Worm (Caenorhabditis elegans) whole organism, L1 larva: Measurements from ENCODE around the gene teg-1.

Experiments
- C04F5.9 ChIP-seq: sonication (generic microtip); optimal IDR thresholded peaks from 2 replicates; lab custom pipeline; 2016; ENCODE audit warnings: missing genetic modification characterization, missing compliant biosample characterization
- C34B4.2 ChIP-seq: sonication (generic microtip); optimal IDR thresholded peaks from 2 replicates; lab custom pipeline; 2017; ENCODE audit warnings: mild to moderate bottlenecking, missing genetic modification characterization, missing compliant biosample characterization
- F16B12.6 ChIP-seq: fragments of 150-350 bp; optimal IDR thresholded peaks from 2 replicates; lab custom pipeline; 2014; ENCODE audit warnings: missing biosample characterization, missing genetic modification characterization
- Y116A8C.19 ChIP-seq: sonication (generic microtip); optimal IDR thresholded peaks from 2 replicates; lab custom pipeline; 2016; ENCODE audit warnings: missing compliant biosample characterization, missing genetic modification characterization, borderline replicate concordance
- aha-1 ChIP-seq: fragments of 150-350 bp; optimal IDR thresholded peaks from 2 replicates; lab custom pipeline; 2014; ENCODE audit warnings: missing biosample characterization, missing genetic modification characterization
- alr-1 ChIP-seq: fragments of 200-800 bp; sonication (Bioruptor generic); optimal IDR thresholded peaks from 2 replicates; lab custom pipeline; 2018; ENCODE audit warnings: borderline replicate concordance, mild to moderate bottlenecking, missing genetic modification characterization, missing compliant biosample characterization
- ama-1 ChIP-seq: fragments of 150-350 bp; optimal IDR thresholded peaks from 2 replicates; lab custom pipeline; 2014
- blmp-1 ChIP-seq: fragments of 150-350 bp; optimal IDR thresholded peaks from 2 replicates; lab custom pipeline; 2014; ENCODE audit warnings: missing biosample characterization, missing genetic modification characterization
- ceh-8 ChIP-seq: fragments of 200-800 bp; sonication (Bioruptor generic); optimal IDR thresholded peaks from 2 replicates; lab custom pipeline; 2018; ENCODE audit warnings: mild to moderate bottlenecking, missing genetic modification characterization, moderate library complexity, missing compliant biosample characterization
- ceh-82 ChIP-seq, 3 experiments: fragments of 150-350 bp in 1 of 3; sonication (generic microtip) in 2 of 3; optimal IDR thresholded peaks; 2 replicates each; lab custom pipeline; 2014 to 2017; ENCODE audit warnings: missing biosample characterization in 3 of 3, missing genetic modification characterization in 3 of 3
- ceh-88 ChIP-seq: fragments of 200-800 bp; sonication (Bioruptor generic); IDR thresholded peaks from 2 replicates; pipeline ENCODE4 v1.3.6; 2022; ENCODE audit warnings: missing genetic modification characterization, missing compliant biosample characterization
- ceh-90 ChIP-seq: sonication (generic microtip); optimal IDR thresholded peaks from 2 replicates; lab custom pipeline; 2016; ENCODE audit warnings: missing genetic modification characterization, missing compliant biosample characterization
- dsc-1 ChIP-seq: sonication (generic microtip); optimal IDR thresholded peaks from 2 replicates; lab custom pipeline; 2016; ENCODE audit warnings: mild to moderate bottlenecking, missing genetic modification characterization, missing compliant biosample characterization
- egl-13 ChIP-seq: sonication (generic microtip); optimal IDR thresholded peaks from 2 replicates; lab custom pipeline; 2016; ENCODE audit warnings: missing genotype, missing genetic modification reagents, missing genetic modification characterization, missing compliant biosample characterization
- egl-27 ChIP-seq, 2 experiments: fragments of 150-350 bp in 1 of 2; sonication (generic microtip); optimal IDR thresholded peaks; 3 replicates each; lab custom pipeline; 2017 to 2018; ENCODE audit warnings: missing biosample characterization in 2 of 2, missing genetic modification characterization in 2 of 2, missing genetic modification reagents in 2 of 2
- elt-2 ChIP-seq: sonication (generic microtip); optimal IDR thresholded peaks from 2 replicates; lab custom pipeline; 2016; ENCODE audit warnings: missing genetic modification characterization, mild to moderate bottlenecking, inconsistent platforms, missing compliant biosample characterization, missing genetic modification reagents
- ets-5 ChIP-seq: fragments of 200-800 bp; sonication (Bioruptor generic); IDR thresholded peaks from 2 replicates; pipeline ENCODE4 v1.3.6; 2022; ENCODE audit warnings: missing genetic modification characterization, missing compliant biosample characterization
- fkh-10 ChIP-seq: sonication (generic microtip); optimal IDR thresholded peaks from 2 replicates; lab custom pipeline; 2017; ENCODE audit warnings: missing biosample characterization, missing genetic modification reagents, missing genetic modification characterization
- fkh-8 ChIP-seq: sonication (generic microtip); optimal IDR thresholded peaks from 2 replicates; lab custom pipeline; 2016; ENCODE audit warnings: mild to moderate bottlenecking, missing genetic modification characterization, missing compliant biosample characterization
- hlh-4 ChIP-seq: sonication (generic microtip); optimal IDR thresholded peaks from 2 replicates; lab custom pipeline; 2016; ENCODE audit warnings: mild to moderate bottlenecking, missing genetic modification characterization, missing compliant biosample characterization
- irx-1 ChIP-seq: sonication (generic microtip); optimal IDR thresholded peaks from 2 replicates; lab custom pipeline; 2016; ENCODE audit warnings: missing genetic modification characterization, missing compliant biosample characterization
- isw-1 ChIP-seq: fragments of 200-800 bp; sonication (Bioruptor generic); IDR thresholded peaks from 2 replicates; pipeline ENCODE4 v1.3.6; 2022; ENCODE audit warnings: missing genetic modification characterization, missing compliant biosample characterization
- jun-1 ChIP-seq: fragments of 150-350 bp; optimal IDR thresholded peaks from 2 replicates; lab custom pipeline; 2014; ENCODE audit warnings: missing biosample characterization, missing genetic modification reagents, missing genetic modification characterization
- lin-13 ChIP-seq: fragments of 150-350 bp; optimal IDR thresholded peaks from 2 replicates; lab custom pipeline; 2014; ENCODE audit warnings: missing biosample characterization, missing genetic modification reagents, missing genetic modification characterization
- lin-15B ChIP-seq: fragments of 150-350 bp; sonication (generic microtip); optimal IDR thresholded peaks from 3 replicates; lab custom pipeline; 2014; ENCODE audit warnings: missing biosample characterization, missing genetic modification characterization
- lin-35 ChIP-seq, 2 experiments: fragments of 150-350 bp; optimal IDR thresholded peaks; 2 replicates each; lab custom pipeline; 2014; ENCODE audit warnings: missing biosample characterization in 2 of 2, missing genetic modification characterization in 2 of 2, missing genetic modification reagents in 2 of 2
- lsy-2 ChIP-seq, 2 experiments: fragments of 150-350 bp; optimal IDR thresholded peaks; 2 replicates each; lab custom pipeline; 2014; ENCODE audit warnings: missing biosample characterization in 2 of 2, missing genetic modification characterization in 2 of 2
- mab-9 ChIP-seq: fragments of 200-800 bp; sonication (Bioruptor generic); IDR thresholded peaks from 2 replicates; pipeline ENCODE4 v1.3.6; 2022; ENCODE audit warnings: missing genetic modification reagents, missing genetic modification characterization, missing compliant biosample characterization
- mep-1 ChIP-seq: fragments of 150-350 bp; optimal IDR thresholded peaks from 2 replicates; lab custom pipeline; 2014; ENCODE audit warnings: missing biosample characterization, missing genetic modification characterization
- nhr-11 ChIP-seq: fragments of 150-350 bp; optimal IDR thresholded peaks from 2 replicates; lab custom pipeline; 2014; ENCODE audit warnings: missing biosample characterization, missing genetic modification characterization
- nhr-20 ChIP-seq: sonication (generic microtip); optimal IDR thresholded peaks from 2 replicates; lab custom pipeline; 2016; ENCODE audit warnings: mild to moderate bottlenecking, missing genetic modification characterization, missing compliant biosample characterization
- nhr-28 ChIP-seq: fragments of 150-350 bp; optimal IDR thresholded peaks from 2 replicates; lab custom pipeline; 2014; ENCODE audit warnings: missing biosample characterization, missing genetic modification characterization
- nhr-47 ChIP-seq: sonication (generic microtip); optimal IDR thresholded peaks from 2 replicates; lab custom pipeline; 2016; ENCODE audit warnings: mild to moderate bottlenecking, missing genetic modification characterization, moderate library complexity, missing compliant biosample characterization
- nhr-71 ChIP-seq: sonication (generic microtip); optimal IDR thresholded peaks from 2 replicates; lab custom pipeline; 2016; ENCODE audit warnings: mild to moderate bottlenecking, missing genetic modification characterization, moderate library complexity, missing compliant biosample characterization
- nhr-85 ChIP-seq: sonication (generic microtip); peaks from one replicate; lab custom pipeline; 2016; ENCODE audit warnings: missing genetic modification characterization, inconsistent platforms, missing compliant biosample characterization
- pax-3 ChIP-seq: fragments of 200-800 bp; sonication (Bioruptor generic); optimal IDR thresholded peaks from 2 replicates; lab custom pipeline; 2018; ENCODE audit warnings: mild to moderate bottlenecking, missing genetic modification characterization, moderate library complexity, missing compliant biosample characterization
- pqm-1 ChIP-seq: sonication (generic microtip); optimal IDR thresholded peaks from 3 replicates; lab custom pipeline; 2017; ENCODE audit warnings: missing biosample characterization, missing genetic modification characterization
- snu-23 ChIP-seq: sonication (generic microtip); optimal IDR thresholded peaks from 2 replicates; lab custom pipeline; 2016; ENCODE audit warnings: missing genetic modification characterization, missing compliant biosample characterization
- sptf-1 ChIP-seq: fragments of 150-350 bp; optimal IDR thresholded peaks from 2 replicates; lab custom pipeline; 2014; ENCODE audit warnings: missing biosample characterization, missing genetic modification characterization
- sup-37 ChIP-seq: fragments of 200-800 bp; sonication (Bioruptor generic); optimal IDR thresholded peaks from 2 replicates; lab custom pipeline; 2018; ENCODE audit warnings: mild to moderate bottlenecking, missing genetic modification characterization, missing compliant biosample characterization
- swsn-7 ChIP-seq: sonication (generic microtip); optimal IDR thresholded peaks from 2 replicates; lab custom pipeline; 2016; ENCODE audit warnings: missing genetic modification characterization, missing compliant biosample characterization
- unc-130 ChIP-seq: fragments of 150-350 bp; optimal IDR thresholded peaks from 2 replicates; lab custom pipeline; 2017; ENCODE audit warnings: missing biosample characterization, missing genetic modification characterization, inconsistent platforms
- unc-30 ChIP-seq: sonication (generic microtip); optimal IDR thresholded peaks from 2 replicates; lab custom pipeline; 2017; ENCODE audit warnings: missing biosample characterization, missing genetic modification characterization
- unc-62 ChIP-seq: fragments of 150-350 bp; optimal IDR thresholded peaks from 2 replicates; lab custom pipeline; 2014; ENCODE audit warnings: missing biosample characterization, missing genetic modification reagents, missing genetic modification characterization
- unc-86 ChIP-seq: sonication (generic microtip); optimal IDR thresholded peaks from 2 replicates; lab custom pipeline; 2016; ENCODE audit warnings: missing genetic modification characterization, missing compliant biosample characterization
- unc-98 ChIP-seq: fragments of 200-800 bp; sonication (Bioruptor generic); IDR thresholded peaks from 2 replicates; pipeline ENCODE4 v1.3.6; 2022; ENCODE audit warnings: missing genetic modification characterization, missing compliant biosample characterization
- vab-15 ChIP-seq: sonication (generic microtip); optimal IDR thresholded peaks from 2 replicates; lab custom pipeline; 2017; ENCODE audit warnings: missing genotype, mild to moderate bottlenecking, missing genetic modification characterization, missing compliant biosample characterization
- zag-1 ChIP-seq: fragments of 150-350 bp; optimal IDR thresholded peaks from 2 replicates; lab custom pipeline; 2014; ENCODE audit warnings: missing biosample characterization, missing genetic modification characterization
- ztf-4 ChIP-seq: fragments of 150-350 bp; optimal IDR thresholded peaks from 2 replicates; lab custom pipeline; 2014; ENCODE audit warnings: missing biosample characterization, missing genetic modification characterization

teg-1 gene

ce11 chrIII:11290554-11290953 is 27.5 kb downstream of the teg-1 start, which contains the start of the genes gly-9, mib-1 and smc-3 (continued):
- TF ChIP-seq mab-9 (GFP tag; lab: Robert Waterston, UW) = peak; percentile 73
- no peak for TF ChIP-seq fkh-10 (GFP tag; lab: Kevin White, UChicago)
- peak; percentile 73 for TF ChIP-seq unc-86 (tag; lab: Kevin White, UChicago)
- peak; percentile 57 for TF ChIP-seq F16B12.6 (tag; lab: Kevin White, UChicago)
- TF ChIP-seq hlh-4 (tag; lab: Kevin White, UChicago) = peak; percentile 33
- peak; percentile 89 for TF ChIP-seq dsc-1
- no peak for TF ChIP-seq jun-1
- peak; percentile 90 for TF ChIP-seq nhr-71
- TF ChIP-seq swsn-7 (tag; lab: Kevin White, UChicago) = peak; percentile 81
- TF ChIP-seq C34B4.2 (tag; lab: Kevin White, UChicago) = no peak
- peak; percentile 95 for TF ChIP-seq ceh-90
- TF ChIP-seq ceh-8 (GFP tag; lab: Kevin White, UChicago) = peak; percentile 29
- TF ChIP-seq pqm-1 (tag; lab: Kevin White, UChicago) = no peak
- no peak for TF ChIP-seq aha-1 (tag; lab: Kevin White, UChicago)
- TF ChIP-seq snu-23 (GFP tag; lab: Kevin White, UChicago) = peak; percentile 87
- no peak for TF ChIP-seq unc-130
- TF ChIP-seq lin-35 (GFP tag; optimal IDR thresholded peaks at IDR 0.05; lab: Kevin White, UChicago) = peak; percentile 90 to 91
- TF ChIP-seq alr-1 (tag; lab: Kevin White, UChicago) = no peak
- TF ChIP-seq irx-1 (tag; lab: Kevin White, UChicago) = peak; percentile 90
- peak; percentile 84 for TF ChIP-seq mep-1
- no peak for TF ChIP-seq unc-62 (GFP tag; lab: Kevin White, UChicago)
- peak; percentile 45 for TF ChIP-seq elt-2 (tag; lab: Kevin White, UChicago)
- no peak for TF ChIP-seq egl-27 (tag; optimal IDR thresholded peaks at IDR 0.05; lab: Kevin White, UChicago)
- TF ChIP-seq unc-98 (GFP tag; lab: Robert Waterston, UW) = peak; percentile 85
- peak; percentile 70 for TF ChIP-seq lin-15B (tag; lab: Kevin White, UChicago)
- peak; percentile 89 for TF ChIP-seq egl-13 (tag; lab: Kevin White, UChicago)
- peak; percentile 26 to 82 (median 58) for TF ChIP-seq ceh-82 (tag; optimal IDR thresholded peaks at IDR 0.05; lab: Kevin White, UChicago)
- TF ChIP-seq isw-1 (GFP tag; lab: Robert Waterston, UW) = peak; percentile 73
- no peak for TF ChIP-seq ama-1 (lab: Kevin White, UChicago)
- peak; percentile 82 for TF ChIP-seq fkh-8 (tag; lab: Kevin White, UChicago)
- no peak for TF ChIP-seq zag-1
- TF ChIP-seq ceh-88 = peak; percentile 50; the same call in 1 of the 2 replicates
- TF ChIP-seq sptf-1 = no peak
- peak; percentile 59 for TF ChIP-seq vab-15 (tag; lab: Kevin White, UChicago)
- TF ChIP-seq Y116A8C.19 (tag; lab: Kevin White, UChicago) = peak; percentile 54
- peak; percentile 90 for TF ChIP-seq pax-3 (tag; lab: Kevin White, UChicago)
- no peak for TF ChIP-seq ztf-4 (tag; lab: Kevin White, UChicago)
- TF ChIP-seq nhr-11 = no peak
- TF ChIP-seq lin-13 (GFP tag; lab: Kevin White, UChicago) = peak; percentile 76
- peak; percentile 51 for TF ChIP-seq blmp-1 (tag; lab: Kevin White, UChicago)
- TF ChIP-seq nhr-20 (tag; lab: Kevin White, UChicago) = peak; percentile 83
- TF ChIP-seq nhr-28 (tag; lab: Kevin White, UChicago) = no peak
- no peak for TF ChIP-seq unc-30
- peak; percentile 77 to 78 for TF ChIP-seq lsy-2 (tag; optimal IDR thresholded peaks at IDR 0.05; lab: Kevin White, UChicago)
- TF ChIP-seq ets-5 (GFP tag; lab: Robert Waterston, UW) = no peak
- TF ChIP-seq C04F5.9 (tag; lab: Kevin White, UChicago) = peak; percentile 75
- TF ChIP-seq nhr-85 (tag; lab: Kevin White, UChicago) = peak; percentile 94
- TF ChIP-seq nhr-47 (tag; lab: Kevin White, UChicago) = peak; percentile 90
- no peak for TF ChIP-seq sup-37
